Fruit fly (Drosophila melanogaster) whole organism, embryonic: ENCODE results near the gene Sec22.
A peak's percentile ranks its signal among the peaks of the same experiment; 100 is the strongest.

Experiments
- Abd-B ChIP-seq: fragments of 200-800 bp; sonication (Bioruptor generic); optimal IDR thresholded peaks from 2 replicates; lab custom pipeline; 2018; ENCODE audit warnings: missing biosample characterization, mild to moderate bottlenecking, missing genetic modification characterization, moderate library complexity
- Adf1 ChIP-seq: fragments of 200-800 bp; sonication (Bioruptor generic); IDR thresholded peaks from 2 replicates; pipeline ENCODE4 v1.3.6; 2022; ENCODE audit warnings: missing biosample characterization, missing genetic modification characterization
- Atf6 ChIP-seq: fragments of 200-800 bp; sonication (Bioruptor generic); IDR thresholded peaks from 2 replicates; pipeline ENCODE4 v1.3.6; 2022; ENCODE audit warnings: missing biosample characterization, missing genetic modification characterization
- B-H2 ChIP-seq: fragments of 200-800 bp; sonication (Bioruptor generic); optimal IDR thresholded peaks from 2 replicates; lab custom pipeline; 2018; ENCODE audit warnings: missing biosample characterization, mild to moderate bottlenecking, missing genetic modification characterization
- CG10366 ChIP-seq: fragments of 200-800 bp; sonication (Bioruptor generic); IDR thresholded peaks from 2 replicates; pipeline ENCODE4 v1.3.6; 2022; ENCODE audit warnings: missing biosample characterization, missing genetic modification characterization
- CG10654 ChIP-seq: fragments of 200-800 bp; sonication (Bioruptor generic); optimal IDR thresholded peaks from 2 replicates; lab custom pipeline; 2016; ENCODE audit warnings: missing biosample characterization, missing genetic modification characterization
- CG11085 ChIP-seq: fragments of 200-800 bp; sonication (Bioruptor generic); IDR thresholded peaks from 2 replicates; pipeline ENCODE4 v1.3.6; 2022; ENCODE audit warnings: missing biosample characterization, missing genetic modification characterization
- CG11695 ChIP-seq: fragments of 200-800 bp; sonication (Bioruptor generic); IDR thresholded peaks from 3 replicates; pipeline ENCODE4 v1.3.6; 2022; ENCODE audit warnings: missing biosample characterization, missing genetic modification characterization
- CG12769 ChIP-seq: fragments of 200-800 bp; sonication (Bioruptor generic); optimal IDR thresholded peaks from 2 replicates; lab custom pipeline; 2019; ENCODE audit warnings: missing biosample characterization, mild to moderate bottlenecking, missing genetic modification characterization, moderate library complexity
- CG13424 ChIP-seq: fragments of 200-800 bp; sonication (Bioruptor generic); optimal IDR thresholded peaks from 2 replicates; lab custom pipeline; 2019; ENCODE audit warnings: missing biosample characterization, mild to moderate bottlenecking, missing genetic modification characterization, moderate library complexity
- CG1529 ChIP-seq: fragments of 200-800 bp; sonication (Bioruptor generic); optimal IDR thresholded peaks from 3 replicates; lab custom pipeline; 2018; ENCODE audit warnings: missing biosample characterization, missing genetic modification characterization
- CG17361 ChIP-seq: fragments of 200-800 bp; sonication (Bioruptor generic); IDR thresholded peaks from 3 replicates; pipeline ENCODE4 v1.3.6; 2022; ENCODE audit warnings: missing biosample characterization, missing genetic modification characterization
- CG1832 ChIP-seq: fragments of 200-800 bp; sonication (Bioruptor generic); optimal IDR thresholded peaks from 2 replicates; lab custom pipeline; 2017; ENCODE audit warnings: missing biosample characterization, mild to moderate bottlenecking, missing genetic modification characterization, inconsistent platforms
- CG18764 ChIP-seq: fragments of 200-800 bp; sonication (Bioruptor generic); optimal IDR thresholded peaks from 3 replicates; lab custom pipeline; 2016; ENCODE audit warnings: missing biosample characterization, missing genetic modification characterization
- CG2202 ChIP-seq: fragments of 200-800 bp; sonication (Bioruptor generic); optimal IDR thresholded peaks from 2 replicates; lab custom pipeline; 2018; ENCODE audit warnings: missing biosample characterization, mild to moderate bottlenecking, missing genetic modification characterization
- CG30431 ChIP-seq: fragments of 200-800 bp; sonication (Bioruptor generic); optimal IDR thresholded peaks from 2 replicates; lab custom pipeline; 2017; ENCODE audit warnings: missing biosample characterization, missing genetic modification characterization
- CG31441 ChIP-seq: fragments of 200-800 bp; sonication (Bioruptor generic); IDR thresholded peaks from 2 replicates; pipeline ENCODE4 v1.3.6; 2022; ENCODE audit warnings: missing biosample characterization, missing genetic modification characterization
- CG3281 ChIP-seq: fragments of 200-800 bp; sonication (Bioruptor generic); optimal IDR thresholded peaks from 3 replicates; lab custom pipeline; 2017; ENCODE audit warnings: missing biosample characterization, mild to moderate bottlenecking, missing genetic modification characterization
- CG4282 ChIP-seq: fragments of 200-800 bp; sonication (Bioruptor generic); optimal IDR thresholded peaks from 2 replicates; lab custom pipeline; 2016; ENCODE audit warnings: missing biosample characterization, missing genetic modification characterization
- CG43689 ChIP-seq: fragments of 200-800 bp; sonication (Bioruptor generic); IDR thresholded peaks from 2 replicates; pipeline ENCODE4 v1.3.6; 2022; ENCODE audit warnings: missing biosample characterization, missing genetic modification characterization
- CG6813 ChIP-seq: fragments of 200-800 bp; sonication (Bioruptor generic); optimal IDR thresholded peaks from 2 replicates; lab custom pipeline; 2017; ENCODE audit warnings: missing biosample characterization, missing genetic modification characterization, mild to moderate bottlenecking, moderate library complexity, missing genetic modification reagents
- CG8089 ChIP-seq: fragments of 200-800 bp; sonication (Bioruptor generic); optimal IDR thresholded peaks from 3 replicates; lab custom pipeline; 2016; ENCODE audit warnings: missing biosample characterization, missing genetic modification characterization
- CG8290 ChIP-seq, 3 experiments: fragments of 200-800 bp; sonication (Bioruptor generic); optimal IDR thresholded peaks; 2 replicates each; lab custom pipeline; 2016 to 2019; ENCODE audit warnings: missing biosample characterization in 3 of 3, missing genetic modification characterization in 3 of 3, mild to moderate bottlenecking in 2 of 3, moderate library complexity in 1 of 3
- CG8359 ChIP-seq: fragments of 200-800 bp; sonication (Bioruptor generic); optimal IDR thresholded peaks from 2 replicates; lab custom pipeline; 2017; ENCODE audit warnings: missing biosample characterization, mild to moderate bottlenecking, missing genetic modification characterization, borderline replicate concordance
- CG9437 ChIP-seq: fragments of 200-800 bp; sonication (Bioruptor generic); optimal IDR thresholded peaks from 2 replicates; lab custom pipeline; 2018; ENCODE audit warnings: missing biosample characterization, mild to moderate bottlenecking, missing genetic modification characterization
- CHES-1-like ChIP-seq: fragments of 200-800 bp; sonication (Bioruptor generic); optimal IDR thresholded peaks from 2 replicates; lab custom pipeline; 2016; ENCODE audit warnings: missing biosample characterization, missing genetic modification characterization
- Camta ChIP-seq: fragments of 200-800 bp; sonication (Bioruptor generic); optimal IDR thresholded peaks from 2 replicates; lab custom pipeline; 2016; ENCODE audit warnings: missing biosample characterization, missing genetic modification characterization
- Deaf1 ChIP-seq: fragments of 200-800 bp; optimal IDR thresholded peaks from 3 replicates; lab custom pipeline; 2019; ENCODE audit warnings: missing biosample characterization, mild to moderate bottlenecking, missing genetic modification characterization, moderate library complexity
- HLH3B ChIP-seq: fragments of 200-800 bp; sonication (Bioruptor generic); IDR thresholded peaks from 2 replicates; pipeline ENCODE4 v1.3.6; 2022; ENCODE audit warnings: missing biosample characterization, missing genetic modification characterization
- Neu2 ChIP-seq: fragments of 200-800 bp; sonication (Bioruptor generic); optimal IDR thresholded peaks from 3 replicates; lab custom pipeline; 2016; ENCODE audit warnings: missing biosample characterization, missing genetic modification characterization, borderline replicate concordance
- NfI ChIP-seq: fragments of 200-800 bp; sonication (Bioruptor generic); optimal IDR thresholded peaks from 3 replicates; lab custom pipeline; 2018; ENCODE audit warnings: missing biosample characterization, mild to moderate bottlenecking, missing genetic modification characterization, moderate library complexity
- Ptx1 ChIP-seq: fragments of 200-800 bp; sonication (Bioruptor generic); IDR thresholded peaks from 2 replicates; pipeline ENCODE4 v1.3.6; 2022; ENCODE audit warnings: missing biosample characterization, missing genetic modification characterization
- Sox100B ChIP-seq: fragments of 200-800 bp; sonication (Bioruptor generic); optimal IDR thresholded peaks from 3 replicates; lab custom pipeline; 2018; ENCODE audit warnings: missing biosample characterization, mild to moderate bottlenecking, missing genetic modification characterization
- ara ChIP-seq: fragments of 200-800 bp; sonication (Bioruptor generic); IDR thresholded peaks from 2 replicates; pipeline ENCODE4 v1.3.6; 2022; ENCODE audit warnings: missing biosample characterization, missing genetic modification characterization
- cas ChIP-seq: fragments of 200-800 bp; sonication (Bioruptor generic); IDR thresholded peaks from 2 replicates; pipeline ENCODE4 v1.3.6; 2022; ENCODE audit warnings: missing biosample characterization, missing genetic modification characterization
- caup ChIP-seq: fragments of 200-800 bp; sonication (Bioruptor generic); optimal IDR thresholded peaks from 3 replicates; lab custom pipeline; 2017; ENCODE audit warnings: missing biosample characterization, mild to moderate bottlenecking, missing genetic modification characterization, moderate library complexity; ENCODE audit not compliant: severe bottlenecking
- chn ChIP-seq: fragments of 200-800 bp; sonication (Bioruptor generic); optimal IDR thresholded peaks from 2 replicates; lab custom pipeline; 2016; ENCODE audit warnings: missing biosample characterization, missing genetic modification characterization
- crp ChIP-seq, 2 experiments: fragments of 200-800 bp; sonication (Bioruptor generic); optimal IDR thresholded peaks; 2 replicates in 1 of 2; 3 replicates in 1 of 2; lab custom pipeline; 2017; ENCODE audit warnings: missing biosample characterization in 2 of 2, missing genetic modification characterization in 2 of 2, mild to moderate bottlenecking in 1 of 2, moderate library complexity in 1 of 2
- cwo ChIP-seq: fragments of 200-800 bp; sonication (Bioruptor generic); optimal IDR thresholded peaks from 3 replicates; lab custom pipeline; 2017; ENCODE audit warnings: missing biosample characterization, missing genetic modification characterization, mild to moderate bottlenecking, moderate library complexity, missing genetic modification reagents
- fd96Cb ChIP-seq: fragments of 200-800 bp; sonication (Bioruptor generic); optimal IDR thresholded peaks from 2 replicates; lab custom pipeline; 2018; ENCODE audit warnings: missing biosample characterization, mild to moderate bottlenecking, missing genetic modification characterization, moderate library complexity
- odd ChIP-seq: fragments of 200-800 bp; sonication (Bioruptor generic); optimal IDR thresholded peaks from 2 replicates; lab custom pipeline; 2017; ENCODE audit warnings: missing biosample characterization, mild to moderate bottlenecking, missing genetic modification characterization
- pnt ChIP-seq: fragments of 200-800 bp; sonication (Bioruptor generic); optimal IDR thresholded peaks from 3 replicates; lab custom pipeline; 2016; ENCODE audit warnings: missing biosample characterization, missing genetic modification characterization
- prd ChIP-seq, 3 experiments: fragments of >200 bp in 2 of 3; fragments of 200-800 bp in 1 of 3; sonication (Bioruptor generic) in 1 of 3; optimal IDR thresholded peaks in 2 of 3; IDR thresholded peaks in 1 of 3; 2 replicates in 2 of 3; 3 replicates in 1 of 3; pipeline versions ENCODE4 v1.3.6 to Lab custom; 2017 to 2022; ENCODE audit warnings: missing biosample characterization in 1 of 3, missing genetic modification characterization in 1 of 3
- pum ChIP-seq: fragments of 200-800 bp; sonication (Bioruptor generic); optimal IDR thresholded peaks from 2 replicates; lab custom pipeline; 2016; ENCODE audit warnings: missing biosample characterization, missing genetic modification characterization
- sima ChIP-seq: fragments of 200-800 bp; sonication (Bioruptor generic); optimal IDR thresholded peaks from 2 replicates; lab custom pipeline; 2016; ENCODE audit warnings: missing biosample characterization, missing genetic modification characterization
- sug ChIP-seq: fragments of 200-800 bp; optimal IDR thresholded peaks from 2 replicates; lab custom pipeline; 2019; ENCODE audit warnings: missing biosample characterization, mild to moderate bottlenecking, missing genetic modification characterization, moderate library complexity
- tin ChIP-seq: fragments of 200-800 bp; sonication (Bioruptor generic); optimal IDR thresholded peaks from 3 replicates; lab custom pipeline; 2016; ENCODE audit warnings: missing biosample characterization, missing genetic modification characterization
- tll ChIP-seq, 2 experiments: fragments of 200-800 bp in 1 of 2; fragments of >200 bp in 1 of 2; sonication (Bioruptor generic) in 1 of 2; optimal IDR thresholded peaks; 2 replicates each; lab custom pipeline; 2017 to 2019; ENCODE audit warnings: missing biosample characterization in 2 of 2, missing genetic modification characterization in 2 of 2, mild to moderate bottlenecking in 1 of 2, moderate library complexity in 1 of 2

Sec22 gene

DNA sequence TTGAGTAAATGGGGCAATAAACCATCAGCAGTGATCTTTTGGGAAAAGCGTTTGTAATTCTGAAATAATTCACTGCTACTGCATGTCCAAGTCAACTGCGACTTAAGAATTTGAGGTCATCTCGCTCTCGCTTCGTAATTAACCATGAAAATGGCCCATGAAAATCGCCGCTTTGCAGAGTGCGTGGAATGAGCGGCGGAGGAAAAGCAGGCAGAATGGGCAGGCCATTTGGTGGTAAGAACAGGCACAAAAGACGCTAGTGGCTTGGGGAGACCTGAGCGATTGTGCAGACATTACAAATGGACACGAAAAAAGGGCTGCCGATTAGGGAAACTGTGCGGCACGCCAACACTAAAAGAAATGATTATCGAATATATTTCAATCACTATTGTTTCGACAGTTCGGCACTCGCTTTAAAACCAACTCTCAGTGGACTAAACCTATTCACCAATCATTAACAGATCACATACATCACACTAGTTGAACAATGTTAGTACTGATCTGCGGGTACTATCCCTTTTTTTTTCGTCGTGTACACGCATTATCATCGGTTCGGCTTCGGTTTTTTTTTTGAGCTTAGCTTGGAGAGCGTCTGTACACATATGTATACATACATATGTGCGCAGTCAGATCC is 34.3 kb upstream of the Sec22 start (continued):
- TF ChIP-seq B-H2 (GFP tag; lab: Kevin White, UChicago) (no peak), tll (GFP tag; optimal IDR thresholded peaks at IDR 0.05; lab: Kevin White, UChicago) (no peak), Adf1 (GFP tag; lab: Robert Waterston, UW) (no peak), CG8359 (GFP tag; lab: Kevin White, UChicago) (no peak), pnt (GFP tag; lab: Kevin White, UChicago) (peak; percentile 31), odd (no peak), fd96Cb (peak; percentile 41), Camta (GFP tag; lab: Kevin White, UChicago) (peak; percentile 42), pum (GFP tag; lab: Kevin White, UChicago) (peak; percentile 35), tin (GFP tag; lab: Kevin White, UChicago) (peak; percentile 57), CG4282 (GFP tag; lab: Kevin White, UChicago) (no peak), Ptx1 (0 out of 2 replicates have a peak, but pooled peaks have one; percentile 41), cwo (GFP tag; lab: Kevin White, UChicago) (no peak), CG31441 (peak; percentile 42; the same call in 1 of the 2 replicates), CHES-1-like (GFP tag; lab: Kevin White, UChicago) (peak; percentile 2), sug (no peak), Deaf1 (tag; lab: Kevin White, UChicago) (peak; percentile 11), CG17361 (peak; percentile 44; the same call in 1 of the 3 replicates), CG10366 (GFP tag; lab: Robert Waterston, UW) (no peak), crp (GFP tag; optimal IDR thresholded peaks at IDR 0.05; lab: Kevin White, UChicago) (no peak), CG43689 (GFP tag; lab: Robert Waterston, UW) (no peak), CG12769 (tag; lab: Kevin White, UChicago) (no peak), HLH3B (GFP tag; lab: Robert Waterston, UW) (0 out of 2 replicates have a peak, but pooled peaks have one; percentile 35), Sox100B (GFP tag; lab: Kevin White, UChicago) (peak; percentile 1), cas (no peak), ara (GFP tag; lab: Robert Waterston, UW) (peak; percentile 59), chn (GFP tag; lab: Kevin White, UChicago) (peak; percentile 51), NfI (GFP tag; lab: Kevin White, UChicago) (peak; percentile 1), CG11085 (GFP tag; lab: Robert Waterston, UW) (no peak), CG13424 (peak; percentile 14), CG11695 (GFP tag; lab: Robert Waterston, UW) (no peak), Atf6 (no peak), CG10654 (GFP tag; lab: Kevin White, UChicago) (peak; percentile 14), CG8290 (GFP tag; optimal IDR thresholded peaks at IDR 0.05; lab: Kevin White, UChicago) (peak; percentile 19), CG8290 (tag; optimal IDR thresholded peaks at IDR 0.05; lab: Kevin White, UChicago) (peak in 1 of 2 experiments; percentile 28), CG2202 (tag; lab: Kevin White, UChicago) (peak; percentile 20), caup (no peak), CG1832 (no peak), CG1529 (GFP tag; lab: Kevin White, UChicago) (peak; percentile 9), CG8089 (GFP tag; lab: Kevin White, UChicago) (peak; percentile 5), CG18764 (GFP tag; lab: Kevin White, UChicago) (no peak), prd (optimal IDR thresholded peaks at IDR 0.05; lab: Kevin White, UChicago) (no peak), prd (GFP tag; IDR thresholded peaks at IDR 0.05; lab: Robert Waterston, UW) (peak; percentile 64; the same call in 2 of the 3 replicates), CG9437 (GFP tag; lab: Kevin White, UChicago) (no peak), Neu2 (GFP tag; lab: Kevin White, UChicago) (peak; percentile 92), sima (GFP tag; lab: Kevin White, UChicago) (no peak), Abd-B (GFP tag; lab: Kevin White, UChicago) (no peak), CG6813 (GFP tag; lab: Kevin White, UChicago) (peak; percentile 27), CG3281 (GFP tag; lab: Kevin White, UChicago) (no peak), CG30431 (GFP tag; lab: Kevin White, UChicago) (no peak)
